Worm (Caenorhabditis elegans): ENCODE measurements around the gene orai-1.
"Not testable (repeated sequence)": the region's sequence is repeated elsewhere in the genome, so short reads cannot be mapped to it uniquely, and the experiment has no call there.

The orai-1 gene

DNA sequence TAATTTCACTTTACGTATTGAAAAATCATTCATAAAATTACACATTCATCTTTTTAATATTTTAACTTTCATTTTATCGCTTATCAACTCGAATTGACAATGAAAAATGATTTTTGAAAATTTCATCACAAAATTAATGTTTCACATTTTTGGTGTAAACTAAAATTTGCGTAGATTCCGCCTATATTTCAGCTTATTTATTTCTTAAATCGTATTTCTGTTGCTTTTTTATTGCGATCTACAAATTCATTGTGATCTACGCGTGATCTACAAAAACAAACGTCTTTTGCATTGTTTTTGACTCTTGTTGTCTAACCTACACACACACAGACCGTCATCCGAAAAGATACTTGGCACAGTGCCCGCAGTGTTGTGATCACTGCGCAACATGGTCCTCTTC lies 41.5 kb downstream of the orai-1 start:
- no peak for TF ChIP-seq hmg-11 (tag; optimal IDR thresholded peaks at IDR 0.05)
- TF ChIP-seq nhr-77 (tag; optimal IDR thresholded peaks at IDR 0.05) = no peak
- no peak for TF ChIP-seq jun-1 (tag; optimal IDR thresholded peaks at IDR 0.05)
- no peak for TF ChIP-seq ztf-4 (tag; optimal IDR thresholded peaks at IDR 0.05)
- TF ChIP-seq pha-4 (tag; optimal IDR thresholded peaks at IDR 0.05) = no peak
- TF ChIP-seq elt-3 (tag; optimal IDR thresholded peaks at IDR 0.05) = no peak
- no peak for TF ChIP-seq elt-2 (tag; optimal IDR thresholded peaks at IDR 0.05)
- no peak for TF ChIP-seq fkh-2 (tag; optimal IDR thresholded peaks at IDR 0.05)
- TF ChIP-seq ZK546.5 (tag; optimal IDR thresholded peaks at IDR 0.05) = no peak
- no peak for TF ChIP-seq nhr-12 (tag; optimal IDR thresholded peaks at IDR 0.05)
- TF ChIP-seq skn-1 (tag; optimal IDR thresholded peaks at IDR 0.05) = no peak

DNA sequence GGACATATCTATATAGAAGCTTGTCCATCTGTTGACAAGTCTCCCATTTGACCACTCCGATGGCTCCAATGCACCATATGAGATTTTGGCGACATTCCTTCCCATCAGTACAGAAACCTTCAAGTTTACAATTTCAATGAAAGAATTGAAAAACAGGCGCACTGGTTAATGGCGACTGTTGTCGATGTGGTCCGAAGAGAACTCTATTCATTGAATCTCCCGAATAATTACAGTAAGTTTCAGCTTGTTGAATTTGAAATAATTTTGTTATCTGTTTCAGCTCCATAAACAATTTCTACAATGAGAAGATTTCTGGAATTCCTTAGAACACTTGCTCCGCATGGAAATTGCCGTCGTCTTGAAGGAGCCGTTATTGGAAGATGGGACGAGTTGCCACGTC lies 42.3 kb downstream of the orai-1 start, which contains the start of gene elf-1:
elf-1 (plus strand) TSS at position 301 of the 400 bp plus-strand sequence.
- not testable (repeated sequence) for TF ChIP-seq eor-1 (tag; optimal IDR thresholded peaks at IDR 0.05); nhr-25 (tag; optimal IDR thresholded peaks at IDR 0.05); fkh-10 (GFP tag; optimal IDR thresholded peaks at IDR 0.05)

DNA sequence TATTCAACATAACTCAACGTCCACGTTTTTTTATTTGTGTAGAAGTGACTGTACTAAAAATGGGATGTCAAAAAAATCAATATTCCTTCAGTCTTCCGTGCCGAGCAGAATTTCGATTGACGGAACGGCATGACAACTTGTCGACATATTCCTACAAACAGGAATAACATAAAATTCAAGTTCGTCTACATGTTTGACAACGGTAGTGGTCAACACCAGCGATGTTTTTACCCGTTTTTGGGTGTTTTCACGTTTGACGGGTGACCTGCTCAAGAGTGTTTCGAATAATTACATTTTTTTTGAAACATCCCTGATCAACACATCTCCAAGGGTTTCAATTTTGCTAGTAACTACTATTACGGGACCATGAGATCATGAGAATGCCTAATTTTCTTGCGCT lies 45.4 kb downstream of the orai-1 start, which contains the start of gene W02B3.7:
W02B3.7 (minus strand) TSS at position 101 of the 400 bp plus-strand sequence.
- TF ChIP-seq ama-1 (optimal IDR thresholded peaks at IDR 0.05) = no peak
- no peak for TF ChIP-seq ztf-4 (tag; optimal IDR thresholded peaks at IDR 0.05)
- no peak for TF ChIP-seq nhr-77 (tag; optimal IDR thresholded peaks at IDR 0.05)
- no peak for TF ChIP-seq pha-4 (tag; optimal IDR thresholded peaks at IDR 0.05)
- TF ChIP-seq R02D3.7 (tag; optimal IDR thresholded peaks at IDR 0.05) = no peak
- no peak for TF ChIP-seq eor-1 (tag; optimal IDR thresholded peaks at IDR 0.05)
- no peak for TF ChIP-seq nhr-11 (tag; optimal IDR thresholded peaks at IDR 0.05)
- TF ChIP-seq ceh-82 (tag; optimal IDR thresholded peaks at IDR 0.05) = no peak
- TF ChIP-seq nhr-25 (tag; optimal IDR thresholded peaks at IDR 0.05) = no peak
- TF ChIP-seq ZK546.5 (tag; optimal IDR thresholded peaks at IDR 0.05) = no peak
- TF ChIP-seq egl-5 (tag; optimal IDR thresholded peaks at IDR 0.05) = no peak
- TF ChIP-seq nhr-12 (tag; optimal IDR thresholded peaks at IDR 0.05) = no peak
- TF ChIP-seq fkh-2 (tag; optimal IDR thresholded peaks at IDR 0.05) = no peak
- TF ChIP-seq sea-2 (GFP tag; optimal IDR thresholded peaks at IDR 0.05) = no peak
- TF ChIP-seq jun-1 (tag; optimal IDR thresholded peaks at IDR 0.05) = no peak
- TF ChIP-seq ztf-11 (tag; optimal IDR thresholded peaks at IDR 0.05) = no peak
- no peak for TF ChIP-seq elt-2 (tag; optimal IDR thresholded peaks at IDR 0.05)

DNA sequence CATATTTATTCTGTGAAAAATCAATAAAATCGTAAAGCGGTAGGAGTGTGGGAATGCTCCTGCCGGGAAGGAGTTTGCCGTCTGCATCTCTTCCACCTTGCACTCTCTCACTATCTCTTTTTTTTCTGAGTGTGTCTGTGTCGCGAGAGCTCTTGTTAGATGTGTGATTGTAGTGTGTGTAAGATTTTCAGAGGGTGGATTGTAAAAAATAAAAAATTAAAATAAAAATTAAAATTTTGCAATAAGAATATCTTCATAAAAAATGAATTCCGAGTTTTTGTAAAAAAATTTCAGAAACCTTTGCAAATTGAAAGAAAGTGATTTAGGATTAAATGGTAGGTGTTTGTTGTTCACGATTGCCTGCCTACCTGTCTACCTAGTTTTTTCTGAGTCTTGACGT lies 49.8 kb downstream of the orai-1 start, which contains the start of gene sel-15:
sel-15 (minus strand) TSS at position 101 of the 400 bp plus-strand sequence.
- TF ChIP-seq fkh-2 (tag; optimal IDR thresholded peaks at IDR 0.05) (no peak), pha-4 (tag; optimal IDR thresholded peaks at IDR 0.05) (no peak), egl-5 (tag; optimal IDR thresholded peaks at IDR 0.05) (no peak)

DNA sequence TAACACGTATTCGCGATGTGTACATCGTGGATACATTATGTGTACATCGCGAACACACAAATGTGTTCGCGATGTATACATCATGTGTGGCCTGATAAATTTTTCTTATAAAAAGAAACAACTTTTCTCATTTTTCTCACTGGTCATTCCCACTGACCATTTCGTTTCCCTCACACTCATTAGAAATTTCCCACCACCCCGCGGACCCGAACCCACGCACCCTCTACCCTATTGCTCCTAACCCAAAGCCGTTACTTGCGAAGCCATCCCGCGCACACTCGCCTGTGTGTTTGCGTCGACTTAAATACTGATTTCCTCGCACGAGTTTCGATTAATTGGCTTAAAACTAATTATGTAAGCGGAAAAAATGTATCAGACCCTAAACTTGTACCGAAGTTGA lies 52.3 kb downstream of the orai-1 start:
- TF ChIP-seq pqm-1 (tag; optimal IDR thresholded peaks at IDR 0.05) = no peak
- TF ChIP-seq nhr-43 (tag; optimal IDR thresholded peaks at IDR 0.05; ENCODE audit: poor library complexity, severe bottlenecking) = no peak
- no peak for TF ChIP-seq lsy-12 (tag; optimal IDR thresholded peaks at IDR 0.05)
- TF ChIP-seq aly-2 (tag; optimal IDR thresholded peaks at IDR 0.05) = no peak
- TF ChIP-seq fos-1 (tag; optimal IDR thresholded peaks at IDR 0.05) = no peak
- TF ChIP-seq ama-1 (optimal IDR thresholded peaks at IDR 0.05) = no peak
- no peak for TF ChIP-seq nfya-1 (tag; optimal IDR thresholded peaks at IDR 0.05; ENCODE audit: insufficient read depth)
- no peak for TF ChIP-seq nhr-23 (tag; optimal IDR thresholded peaks at IDR 0.05)
- TF ChIP-seq tbx-2 (tag; optimal IDR thresholded peaks at IDR 0.05) = no peak
- no peak for TF ChIP-seq R02D3.7 (tag; optimal IDR thresholded peaks at IDR 0.05)
- no peak for TF ChIP-seq zag-1 (tag; optimal IDR thresholded peaks at IDR 0.05)
- no peak for TF ChIP-seq lin-39 (tag; optimal IDR thresholded peaks at IDR 0.05)

All from whole organism, L3 larva.